Worm (Caenorhabditis elegans) whole organism, young adult: ENCODE data around the gene abch-1.

Experiments used
- B0336.3 ChIP-seq: fragments of 200-800 bp; sonication (Bioruptor generic); IDR thresholded peaks from 2 replicates; pipeline ENCODE4 v1.3.6; 2022; ENCODE audit warnings: missing genetic modification characterization, missing compliant biosample characterization
- F22D6.2 ChIP-seq: sonication (generic microtip); optimal IDR thresholded peaks from 2 replicates; lab custom pipeline; 2016; ENCODE audit warnings: mild to moderate bottlenecking, missing genetic modification characterization, missing compliant biosample characterization
- F49E8.2 ChIP-seq: sonication (generic microtip); optimal IDR thresholded peaks from 3 replicates; lab custom pipeline; 2017; ENCODE audit warnings: missing genetic modification characterization, mild to moderate bottlenecking, missing compliant biosample characterization, antibody characterized with exemption, moderate library complexity; ENCODE audit not compliant: insufficient read depth
- F57C9.4 ChIP-seq: sonication (generic microtip); optimal IDR thresholded peaks from 2 replicates; lab custom pipeline; 2017; ENCODE audit warnings: mild to moderate bottlenecking, missing genetic modification characterization, missing compliant biosample characterization
- K11D2.4 ChIP-seq: fragments of 200-800 bp; sonication (Bioruptor generic); IDR thresholded peaks from 2 replicates; pipeline ENCODE4 v1.3.6; 2022; ENCODE audit warnings: missing genetic modification reagents, missing genetic modification characterization, missing compliant biosample characterization
- Y53F4B.3 ChIP-seq: fragments of 200-800 bp; sonication (Bioruptor generic); IDR thresholded peaks from 2 replicates; pipeline ENCODE4 v1.3.6; 2022; ENCODE audit warnings: missing genetic modification reagents, missing genetic modification characterization, missing compliant biosample characterization
- ama-1 ChIP-seq, 3 experiments: fragments of 150-350 bp in 1 of 3; sonication (generic microtip) in 2 of 3; optimal IDR thresholded peaks; 2 replicates each; lab custom pipeline; 2014 to 2018; ENCODE audit warnings: missing biosample characterization in 2 of 3, missing genetic modification characterization in 2 of 3, missing genetic modification reagents in 2 of 3
- atf-7 ChIP-seq: sonication (generic microtip); optimal IDR thresholded peaks from 2 replicates; lab custom pipeline; 2017; ENCODE audit warnings: mild to moderate bottlenecking, missing genetic modification characterization, missing compliant biosample characterization
- attf-3 ChIP-seq: fragments of 200-800 bp; sonication (Bioruptor generic); conservative IDR thresholded peaks from 2 replicates; pipeline ENCODE4 v1.3.6; 2022; ENCODE audit warnings: missing genetic modification reagents, missing genetic modification characterization, missing compliant biosample characterization
- bed-1 ChIP-seq: fragments of 200-800 bp; sonication (Bioruptor generic); IDR thresholded peaks from 2 replicates; pipeline ENCODE4 v1.3.6; 2022; ENCODE audit warnings: missing genetic modification reagents, missing genetic modification characterization, missing compliant biosample characterization
- bed-2 ChIP-seq: fragments of 200-800 bp; sonication (Bioruptor generic); IDR thresholded peaks from 2 replicates; pipeline ENCODE4 v1.3.6; 2022; ENCODE audit warnings: missing genetic modification reagents, missing genetic modification characterization, missing compliant biosample characterization
- ccch-3 ChIP-seq: fragments of 200-800 bp; sonication (Bioruptor generic); optimal IDR thresholded peaks from 2 replicates; lab custom pipeline; 2018; ENCODE audit warnings: mild to moderate bottlenecking, missing genetic modification characterization, missing compliant biosample characterization
- ceh-40 ChIP-seq: fragments of 200-800 bp; sonication (Bioruptor generic); IDR thresholded peaks from 2 replicates; pipeline ENCODE4 v1.3.6; 2022; ENCODE audit warnings: missing genetic modification characterization, missing compliant biosample characterization
- dpff-1 ChIP-seq: sonication (generic microtip); optimal IDR thresholded peaks from 2 replicates; lab custom pipeline; 2017; ENCODE audit warnings: mild to moderate bottlenecking, missing genetic modification characterization, missing compliant biosample characterization
- egrh-3 ChIP-seq: fragments of 200-800 bp; sonication (Bioruptor generic); IDR thresholded peaks from 2 replicates; pipeline ENCODE4 v1.3.6; 2022; ENCODE audit warnings: missing genetic modification reagents, missing genetic modification characterization, missing compliant biosample characterization
- ekl-4 ChIP-seq: fragments of 200-800 bp; sonication (Bioruptor generic); IDR thresholded peaks from 2 replicates; pipeline ENCODE4 v1.3.6; 2022; ENCODE audit warnings: missing genetic modification reagents, missing genetic modification characterization, missing compliant biosample characterization
- fkh-3 ChIP-seq: sonication (generic microtip); optimal IDR thresholded peaks from 2 replicates; lab custom pipeline; 2016; ENCODE audit warnings: mild to moderate bottlenecking, missing genetic modification characterization, missing compliant biosample characterization
- him-1 ChIP-seq: sonication (generic microtip); optimal IDR thresholded peaks from 2 replicates; lab custom pipeline; 2016; ENCODE audit warnings: missing genotype, missing genetic modification reagents, missing genetic modification characterization, missing compliant biosample characterization
- hlh-12 ChIP-seq: sonication (generic microtip); optimal IDR thresholded peaks from 2 replicates; lab custom pipeline; 2016; ENCODE audit warnings: missing genetic modification characterization, missing compliant biosample characterization
- hsf-1 ChIP-seq: fragments of 200-800 bp; sonication (Bioruptor generic); IDR thresholded peaks from 2 replicates; pipeline ENCODE4 v1.3.6; 2022; ENCODE audit warnings: missing genetic modification reagents, missing genetic modification characterization, missing compliant biosample characterization
- lin-35 ChIP-seq, 3 experiments: fragments of 150-350 bp in 2 of 3; sonication (generic microtip) in 1 of 3; optimal IDR thresholded peaks; 2 replicates each; lab custom pipeline; 2014 to 2018; ENCODE audit warnings: missing biosample characterization in 3 of 3, missing genetic modification characterization in 3 of 3, missing genetic modification reagents in 3 of 3
- lsy-27 ChIP-seq: sonication (generic microtip); optimal IDR thresholded peaks from 2 replicates; lab custom pipeline; 2017; ENCODE audit warnings: missing genetic modification characterization, mild to moderate bottlenecking, missing compliant biosample characterization, antibody characterized with exemption, missing genotype, borderline replicate concordance; ENCODE audit not compliant: insufficient read depth
- madf-10 ChIP-seq: sonication (generic microtip); optimal IDR thresholded peaks from 2 replicates; lab custom pipeline; 2016; ENCODE audit warnings: mild to moderate bottlenecking, missing genetic modification characterization, missing compliant biosample characterization
- mcd-1 ChIP-seq: fragments of 200-800 bp; sonication (Bioruptor generic); IDR thresholded peaks from 2 replicates; pipeline ENCODE4 v1.3.6; 2022; ENCODE audit warnings: missing genetic modification reagents, missing genetic modification characterization, missing compliant biosample characterization
- mes-4 ChIP-seq: sonication (generic microtip); optimal IDR thresholded peaks from 2 replicates; lab custom pipeline; 2016; ENCODE audit warnings: missing genotype, missing genetic modification characterization, missing compliant biosample characterization
- nfyb-1 ChIP-seq: fragments of 200-800 bp; sonication (Bioruptor generic); IDR thresholded peaks from 2 replicates; pipeline ENCODE4 v1.3.6; 2022; ENCODE audit warnings: missing genetic modification reagents, missing genetic modification characterization, missing compliant biosample characterization
- nhr-179 ChIP-seq: sonication (generic microtip); optimal IDR thresholded peaks from 2 replicates; lab custom pipeline; 2016; ENCODE audit warnings: mild to moderate bottlenecking, missing genetic modification characterization, missing compliant biosample characterization
- nhr-80 ChIP-seq: sonication (generic microtip); optimal IDR thresholded peaks from 2 replicates; lab custom pipeline; 2016; ENCODE audit warnings: missing genetic modification characterization, missing compliant biosample characterization
- nhr-90 ChIP-seq: sonication (generic microtip); optimal IDR thresholded peaks from 2 replicates; lab custom pipeline; 2016; ENCODE audit warnings: missing genotype, mild to moderate bottlenecking, missing genetic modification characterization, missing compliant biosample characterization
- repo-1 ChIP-seq: sonication (generic microtip); optimal IDR thresholded peaks from 2 replicates; lab custom pipeline; 2017; ENCODE audit warnings: mild to moderate bottlenecking, missing genetic modification characterization, missing compliant biosample characterization
- sea-2 ChIP-seq: fragments of 200-800 bp; sonication (Bioruptor generic); IDR thresholded peaks from 2 replicates; pipeline ENCODE4 v1.3.6; 2022; ENCODE audit warnings: missing genetic modification characterization, missing compliant biosample characterization
- snpc-1.1 ChIP-seq: sonication (generic microtip); optimal IDR thresholded peaks from 2 replicates; lab custom pipeline; 2017; ENCODE audit warnings: missing genetic modification characterization, mild to moderate bottlenecking, missing compliant biosample characterization, antibody characterized with exemption, moderate library complexity, missing genotype, missing genetic modification reagents; ENCODE audit not compliant: insufficient read depth
- somi-1 ChIP-seq: fragments of 200-800 bp; sonication (Bioruptor generic); optimal IDR thresholded peaks from 2 replicates; lab custom pipeline; 2018; ENCODE audit warnings: mild to moderate bottlenecking, missing genetic modification characterization, missing compliant biosample characterization
- unc-130 ChIP-seq: sonication (generic microtip); optimal IDR thresholded peaks from 2 replicates; lab custom pipeline; 2016; ENCODE audit warnings: missing genetic modification reagents, missing genetic modification characterization, missing compliant biosample characterization
- zfh-2 ChIP-seq: fragments of 200-800 bp; sonication (Bioruptor generic); conservative IDR thresholded peaks from 2 replicates; pipeline ENCODE4 v1.3.6; 2022; ENCODE audit warnings: missing genetic modification reagents, missing genetic modification characterization, missing compliant biosample characterization
- ztf-26 ChIP-seq: sonication (generic microtip); optimal IDR thresholded peaks from 2 replicates; lab custom pipeline; 2017; ENCODE audit warnings: missing genetic modification characterization, missing compliant biosample characterization
- ztf-3 ChIP-seq: fragments of 200-800 bp; sonication (Bioruptor generic); optimal IDR thresholded peaks from 2 replicates; lab custom pipeline; 2018; ENCODE audit warnings: mild to moderate bottlenecking, missing genetic modification characterization, missing compliant biosample characterization
- ztf-6 ChIP-seq: fragments of 200-800 bp; sonication (Bioruptor generic); IDR thresholded peaks from 2 replicates; pipeline ENCODE4 v1.3.6; 2022; ENCODE audit warnings: missing genetic modification reagents, missing genetic modification characterization, missing compliant biosample characterization

abch-1 gene

ce11 chrII:6531940-6532339 is 513 bp upstream of the abch-1 start, which contains the start of gene abcx-1:
abcx-1 (plus strand) TSS chrII:6532163.
- TF ChIP-seq ztf-3: no peak
- no peak for TF ChIP-seq ztf-6

ce11 chrII:6528629-6529028 is 2.8 kb downstream of the abch-1 start, which contains the start of gene C56E6.4:
C56E6.4 (minus strand) TSS chrII:6528729.
- TF ChIP-seq F57C9.4 (tag; lab: Kevin White, UChicago) (no peak), hsf-1 (no peak), him-1 (tag; lab: Kevin White, UChicago) (no peak), hlh-12 (no peak), nhr-90 (tag; lab: Kevin White, UChicago) (no peak), F49E8.2 (tag; lab: Kevin White, UChicago) (no peak)

- TF ChIP-seq bed-1 (GFP tag; lab: Robert Waterston, UW) (no peak), repo-1 (peak; percentile 19), zfh-2 (GFP tag; lab: Robert Waterston, UW) (no peak), ama-1 (optimal IDR thresholded peaks at IDR 0.05; lab: Kevin White, UChicago) (peak; percentile 14), ama-1 (GFP tag; optimal IDR thresholded peaks at IDR 0.05; lab: Kevin White, UChicago) (no peak), ekl-4 (no peak)
These were observed 5.2 kb downstream of the abch-1 start for ce11 chrII:6526136-6526684.

DNA sequence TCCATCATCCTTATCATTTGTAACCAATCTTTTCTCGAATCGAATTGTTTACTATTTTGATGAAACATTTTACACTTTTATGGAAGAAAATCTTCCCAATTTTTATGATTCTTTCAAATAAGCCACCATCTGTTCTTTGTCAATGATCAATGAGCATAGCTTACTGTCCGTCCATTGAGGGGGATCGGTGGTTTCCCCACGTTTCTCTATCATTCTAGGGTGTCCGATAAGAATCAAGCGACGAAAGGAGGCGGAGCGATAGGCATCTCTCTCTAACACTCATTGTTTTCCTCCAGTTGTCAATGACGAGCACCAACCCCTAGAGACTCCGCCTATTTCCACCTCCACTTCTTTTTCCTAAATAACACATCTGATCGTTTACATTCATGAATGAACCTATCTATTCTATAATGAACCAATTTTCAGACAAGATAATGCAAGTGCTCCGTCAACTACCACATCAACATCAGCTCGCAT is 6.9 kb downstream of the abch-1 start, which contains the start of gene C56E6.2:
TSS of gene C56E6.2 (plus strand) at position 427 of the 477 bp plus-strand sequence.
- no peak for TF ChIP-seq F49E8.2 (tag; lab: Kevin White, UChicago)
- TF ChIP-seq Y53F4B.3 (GFP tag; lab: Robert Waterston, UW): no peak
- no peak for TF ChIP-seq sea-2 (GFP tag; lab: Robert Waterston, UW)
- TF ChIP-seq F57C9.4 (tag; lab: Kevin White, UChicago): no peak
- 0 out of 2 replicates have a peak, but pooled peaks have one; percentile 35 for TF ChIP-seq ceh-40
- peak; percentile 43 for TF ChIP-seq nhr-80 (tag; lab: Kevin White, UChicago)
- TF ChIP-seq egrh-3 (GFP tag; lab: Robert Waterston, UW): no peak
- TF ChIP-seq K11D2.4 (GFP tag; lab: Robert Waterston, UW): no peak
- TF ChIP-seq snpc-1.1 (tag; lab: Kevin White, UChicago): no peak
- no peak for TF ChIP-seq lin-35 (GFP tag; optimal IDR thresholded peaks at IDR 0.05; lab: Kevin White, UChicago)
- TF ChIP-seq mes-4 (tag; lab: Kevin White, UChicago): no peak

ce11 chrII:6523940-6524339 is 7.5 kb downstream of the abch-1 start:
- TF ChIP-seq F22D6.2 (no peak), B0336.3 (GFP tag; lab: Robert Waterston, UW) (no peak), dpff-1 (tag; lab: Kevin White, UChicago) (no peak), unc-130 (no peak), atf-7 (no peak), ztf-26 (tag; lab: Kevin White, UChicago) (no peak), attf-3 (no peak), nhr-179 (no peak), bed-2 (no peak), fkh-3 (tag; lab: Kevin White, UChicago) (no peak), somi-1 (GFP tag; lab: Kevin White, UChicago) (no peak), lsy-27 (no peak), mcd-1 (GFP tag; lab: Robert Waterston, UW) (no peak), ztf-6 (no peak), ceh-40 (no peak), ccch-3 (GFP tag; lab: Kevin White, UChicago) (no peak), nfyb-1 (GFP tag; lab: Robert Waterston, UW) (no peak), madf-10 (tag; lab: Kevin White, UChicago) (no peak), K11D2.4 (GFP tag; lab: Robert Waterston, UW) (no peak)
